1 fruit fly cellular context compared by ENCODE assay signal in the genomic region with DNA sequence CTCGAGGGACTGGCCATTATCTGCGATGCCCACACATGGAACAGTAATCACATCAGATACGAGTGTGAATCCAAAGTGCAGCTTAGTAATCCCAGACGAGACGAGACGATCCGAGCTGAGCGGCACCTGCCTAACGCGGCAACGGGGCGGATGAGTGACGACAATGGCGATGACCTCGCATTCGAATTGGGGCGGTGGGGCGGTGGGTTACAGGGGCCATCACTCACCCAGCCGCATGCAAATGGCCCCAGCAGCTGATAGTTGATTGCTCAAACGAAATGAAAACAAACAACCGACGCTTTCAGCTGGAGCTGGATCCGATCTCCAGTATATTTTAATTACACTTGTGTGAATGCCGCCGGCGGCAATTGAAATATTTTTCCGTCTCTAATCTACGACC.
TF ChIP-seq lines count a peak whose summit lies in the region.

No protein-coding gene starts in this region.

TF ChIP-seq in whole organism, embryonic, 481 proteins besides CTCF, POLR2A, EP300 and RAD21 (continued from another document):
- TF ChIP-seq abd-A (tag; optimal IDR thresholded peaks at IDR 0.05; lab: Kevin White, UChicago) (peak; percentile 78), CG10565 (GFP tag; optimal IDR thresholded peaks at IDR 0.05; lab: Kevin White, UChicago) (no peak), CG10431 (GFP tag; optimal IDR thresholded peaks at IDR 0.05; lab: Kevin White, UChicago) (no peak), toy (GFP tag; IDR thresholded peaks at IDR 0.05; lab: Robert Waterston, UW) (no peak), Hr78 (GFP tag; optimal IDR thresholded peaks at IDR 0.05; lab: Kevin White, UChicago) (peak in 1 of 2 experiments; percentile 50), CG4707 (GFP tag; optimal IDR thresholded peaks at IDR 0.05; lab: Kevin White, UChicago) (no peak), crp (GFP tag; optimal IDR thresholded peaks at IDR 0.05; lab: Kevin White, UChicago) (peak in 1 of 2 experiments; percentile 17), Adf1 (GFP tag; IDR thresholded peaks at IDR 0.05; lab: Robert Waterston, UW) (no peak), lmd (GFP tag; IDR thresholded peaks at IDR 0.05; lab: Robert Waterston, UW) (no peak), crol (GFP tag; IDR thresholded peaks at IDR 0.05; lab: Robert Waterston, UW) (peak; percentile 81), sug (tag; optimal IDR thresholded peaks at IDR 0.05; lab: Kevin White, UChicago) (peak; percentile 74), chinmo (GFP tag; IDR thresholded peaks at IDR 0.05; lab: Robert Waterston, UW; ENCODE audit: partially characterized antibody) (peak; percentile 84; the same call in 2 of the 4 replicates), slp2 (GFP tag; optimal IDR thresholded peaks at IDR 0.05; lab: Kevin White, UChicago) (no peak), CG4854 (GFP tag; optimal IDR thresholded peaks at IDR 0.05; lab: Kevin White, UChicago) (no peak), CG7987 (GFP tag; optimal IDR thresholded peaks at IDR 0.05; lab: Kevin White, UChicago) (peak; percentile 39), pfk (GFP tag; optimal IDR thresholded peaks at IDR 0.05; lab: Kevin White, UChicago) (no peak), CG12769 (tag; optimal IDR thresholded peaks at IDR 0.05; lab: Kevin White, UChicago) (peak; percentile 51), eve (GFP tag; optimal IDR thresholded peaks at IDR 0.05; lab: Kevin White, UChicago) (no peak), tna (GFP tag; IDR thresholded peaks at IDR 0.05; lab: Robert Waterston, UW; ENCODE audit: partially characterized antibody) (peak; percentile 16; the same call in 1 of the 2 replicates), h (optimal IDR thresholded peaks at IDR 0.05; lab: Kevin White, UChicago) (no peak), Ets65A (GFP tag; lab: Kevin White, UChicago) (no peak), CG17612 (GFP tag; IDR thresholded peaks at IDR 0.05; lab: Robert Waterston, UW) (no peak), Dip2 (GFP tag; IDR thresholded peaks at IDR 0.05; lab: Robert Waterston, UW) (no peak), CG17361 (GFP tag; IDR thresholded peaks at IDR 0.05; lab: Robert Waterston, UW) (no peak), oc (tag; optimal IDR thresholded peaks at IDR 0.05; lab: Kevin White, UChicago) (peak; percentile 7), pan (optimal IDR thresholded peaks at IDR 0.05; lab: Kevin White, UChicago) (no peak), pan (GFP tag; optimal IDR thresholded peaks at IDR 0.05 in 1 of 2, IDR thresholded peaks at IDR 0.05 in 1 of 2) (peak in 1 of 2 experiments; percentile 6), Dbx (GFP tag; IDR thresholded peaks at IDR 0.05; lab: Robert Waterston, UW) (peak; percentile 46; the same call in 1 of the 3 replicates), Rfx (GFP tag; IDR thresholded peaks at IDR 0.05; lab: Robert Waterston, UW) (peak; percentile 38), CG4424 (GFP tag; optimal IDR thresholded peaks at IDR 0.05; lab: Kevin White, UChicago) (no peak), ci (GFP tag; IDR thresholded peaks at IDR 0.05; lab: Robert Waterston, UW) (no peak), ftz-f1 (GFP tag; optimal IDR thresholded peaks at IDR 0.05; lab: Kevin White, UChicago) (peak; percentile 73), Hmx (GFP tag; optimal IDR thresholded peaks at IDR 0.05; lab: Kevin White, UChicago) (no peak), HLH3B (GFP tag; IDR thresholded peaks at IDR 0.05; lab: Robert Waterston, UW) (no peak), CG8290 (GFP tag; optimal IDR thresholded peaks at IDR 0.05; lab: Kevin White, UChicago) (no peak), CG8290 (tag; optimal IDR thresholded peaks at IDR 0.05; lab: Kevin White, UChicago) (no peak), chm (GFP tag; IDR thresholded peaks at IDR 0.05; lab: Robert Waterston, UW) (peak; percentile 19; the same call in 1 of the 2 replicates), hkb (optimal IDR thresholded peaks at IDR 0.05; lab: Kevin White, UChicago) (no peak), hkb (GFP tag; IDR thresholded peaks at IDR 0.05; lab: Robert Waterston, UW) (no peak), ap (GFP tag; IDR thresholded peaks at IDR 0.05; lab: Robert Waterston, UW) (no peak), CG10543 (GFP tag; optimal IDR thresholded peaks at IDR 0.05; lab: Kevin White, UChicago) (peak; percentile 75), CG13624 (GFP tag; optimal IDR thresholded peaks at IDR 0.05; lab: Kevin White, UChicago) (no peak), Meics (GFP tag; optimal IDR thresholded peaks at IDR 0.05; lab: Kevin White, UChicago) (peak; percentile 87), D (optimal IDR thresholded peaks at IDR 0.05; lab: Kevin White, UChicago) (no peak), D (GFP tag; optimal IDR thresholded peaks at IDR 0.05; lab: Kevin White, UChicago) (no peak), CG11398 (GFP tag; optimal IDR thresholded peaks at IDR 0.05; lab: Kevin White, UChicago) (no peak), CG2199 (GFP tag; IDR thresholded peaks at IDR 0.05; lab: Robert Waterston, UW) (0 out of 3 replicates have a peak, but pooled peaks have one; percentile 56), dpn (GFP tag; optimal IDR thresholded peaks at IDR 0.05; lab: Kevin White, UChicago) (no peak), Jarid2 (GFP tag; optimal IDR thresholded peaks at IDR 0.05; lab: Kevin White, UChicago) (no peak), bbx (GFP tag; IDR thresholded peaks at IDR 0.05; lab: Robert Waterston, UW; ENCODE audit: partially characterized antibody) (0 out of 2 replicates have a peak, but pooled peaks have one; percentile 26), onecut (GFP tag; IDR thresholded peaks at IDR 0.05; lab: Robert Waterston, UW) (no peak), CG12236 (GFP tag; optimal IDR thresholded peaks at IDR 0.05; lab: Kevin White, UChicago) (no peak), CG9932 (GFP tag; IDR thresholded peaks at IDR 0.05; lab: Robert Waterston, UW) (no peak), sens (GFP tag; lab: Kevin White, UChicago) (no peak), peb (GFP tag; IDR thresholded peaks at IDR 0.05; lab: Robert Waterston, UW) (0 out of 2 replicates have a peak, but pooled peaks have one; percentile 18), ham (GFP tag; IDR thresholded peaks at IDR 0.05; lab: Robert Waterston, UW) (no peak), Dad (GFP tag; optimal IDR thresholded peaks at IDR 0.05; lab: Kevin White, UChicago) (no peak), sob (GFP tag; IDR thresholded peaks at IDR 0.05; lab: Robert Waterston, UW) (0 out of 2 replicates have a peak, but pooled peaks have one; percentile 33)
